Fruit fly (Drosophila melanogaster) whole organism, embryonic: ENCODE results near the gene Dif.
A peak's percentile ranks its signal among the peaks of the same experiment; 100 is the strongest.

Source experiments
- Abd-B ChIP-seq: fragments of 200-800 bp; sonication (Bioruptor generic); optimal IDR thresholded peaks from 2 replicates; lab custom pipeline; 2018; ENCODE audit warnings: missing biosample characterization, mild to moderate bottlenecking, missing genetic modification characterization, moderate library complexity
- CG10979 ChIP-seq: fragments of 200-800 bp; sonication (Bioruptor generic); optimal IDR thresholded peaks from 2 replicates; lab custom pipeline; 2018; ENCODE audit warnings: missing biosample characterization, mild to moderate bottlenecking, missing genetic modification characterization, moderate library complexity
- CG11085 ChIP-seq: fragments of 200-800 bp; sonication (Bioruptor generic); IDR thresholded peaks from 2 replicates; pipeline ENCODE4 v1.3.6; 2022; ENCODE audit warnings: missing biosample characterization, missing genetic modification characterization
- CG11695 ChIP-seq: fragments of 200-800 bp; sonication (Bioruptor generic); IDR thresholded peaks from 3 replicates; pipeline ENCODE4 v1.3.6; 2022; ENCODE audit warnings: missing biosample characterization, missing genetic modification characterization
- CG12391 ChIP-seq: fragments of 200-800 bp; sonication (Bioruptor generic); optimal IDR thresholded peaks from 3 replicates; lab custom pipeline; 2018; ENCODE audit warnings: missing biosample characterization, mild to moderate bottlenecking, missing genetic modification characterization, moderate library complexity
- CG13296 ChIP-seq: fragments of 200-800 bp; sonication (Bioruptor generic); optimal IDR thresholded peaks from 3 replicates; lab custom pipeline; 2018; ENCODE audit warnings: missing biosample characterization, mild to moderate bottlenecking, missing genetic modification characterization
- CG14710 ChIP-seq: fragments of 200-800 bp; sonication (Bioruptor generic); optimal IDR thresholded peaks from 3 replicates; lab custom pipeline; 2019; ENCODE audit warnings: missing biosample characterization, mild to moderate bottlenecking, missing genetic modification characterization, moderate library complexity
- CG15514 ChIP-seq: fragments of 200-800 bp; sonication (Bioruptor generic); optimal IDR thresholded peaks from 3 replicates; lab custom pipeline; 2017; ENCODE audit warnings: missing biosample characterization, missing genetic modification characterization, mild to moderate bottlenecking, moderate library complexity, missing genetic modification reagents
- CG16863 ChIP-seq: fragments of 200-800 bp; sonication (Bioruptor generic); optimal IDR thresholded peaks from 3 replicates; lab custom pipeline; 2016; ENCODE audit warnings: missing biosample characterization, missing genetic modification characterization
- CG17385 ChIP-seq: fragments of 200-800 bp; sonication (Bioruptor generic); optimal IDR thresholded peaks from 3 replicates; lab custom pipeline; 2018; ENCODE audit warnings: missing biosample characterization, mild to moderate bottlenecking, missing genetic modification characterization
- CG2875 ChIP-seq: fragments of 200-800 bp; sonication (Bioruptor generic); optimal IDR thresholded peaks from 2 replicates; lab custom pipeline; 2017; ENCODE audit warnings: missing biosample characterization, mild to moderate bottlenecking, missing genetic modification characterization, missing genetic modification reagents
- CG32767 ChIP-seq: fragments of 200-800 bp; sonication (Bioruptor generic); IDR thresholded peaks from 2 replicates; pipeline ENCODE4 v1.3.6; 2022; ENCODE audit warnings: missing biosample characterization, missing genetic modification characterization
- CG7928 ChIP-seq: fragments of 200-800 bp; sonication (Bioruptor generic); optimal IDR thresholded peaks from 2 replicates; lab custom pipeline; 2017; ENCODE audit warnings: missing biosample characterization, mild to moderate bottlenecking, missing genetic modification characterization
- CG7963 ChIP-seq: fragments of 200-800 bp; sonication (Bioruptor generic); IDR thresholded peaks from 3 replicates; pipeline ENCODE4 v1.3.6; 2022; ENCODE audit warnings: missing biosample characterization, missing genetic modification characterization; ENCODE audit not compliant: partially characterized antibody
- CrebB ChIP-seq: fragments of 200-800 bp; sonication (Bioruptor generic); optimal IDR thresholded peaks from 3 replicates; lab custom pipeline; 2018; ENCODE audit warnings: missing biosample characterization, mild to moderate bottlenecking, missing genetic modification characterization
- Dll ChIP-seq: fragments of 200-800 bp; sonication (Bioruptor generic); IDR thresholded peaks from 4 replicates; pipeline ENCODE4 v1.3.6; 2022; ENCODE audit warnings: missing biosample characterization, missing genetic modification characterization; ENCODE audit not compliant: partially characterized antibody
- HLH4C ChIP-seq: fragments of 200-800 bp; sonication (Bioruptor generic); IDR thresholded peaks from 3 replicates; pipeline ENCODE4 v1.3.6; 2022; ENCODE audit warnings: missing biosample characterization, missing genetic modification characterization; ENCODE audit not compliant: partially characterized antibody
- MTF-1 ChIP-seq: fragments of 200-800 bp; sonication (Bioruptor generic); optimal IDR thresholded peaks from 2 replicates; lab custom pipeline; 2018; ENCODE audit warnings: missing biosample characterization, mild to moderate bottlenecking, missing genetic modification characterization, borderline replicate concordance
- Mes4 ChIP-seq: fragments of 200-800 bp; sonication (Bioruptor generic); optimal IDR thresholded peaks from 2 replicates; lab custom pipeline; 2016; ENCODE audit warnings: missing biosample characterization, missing genetic modification characterization
- Poxn ChIP-seq: fragments of 200-800 bp; sonication (Bioruptor generic); IDR thresholded peaks from 2 replicates; pipeline ENCODE4 v1.3.6; 2022; ENCODE audit warnings: missing biosample characterization, missing genetic modification characterization
- Sox100B ChIP-seq: fragments of 200-800 bp; sonication (Bioruptor generic); optimal IDR thresholded peaks from 3 replicates; lab custom pipeline; 2018; ENCODE audit warnings: missing biosample characterization, mild to moderate bottlenecking, missing genetic modification characterization
- Stat92E ChIP-seq, 3 experiments: fragments of >200 bp in 2 of 3; fragments of 200-800 bp in 1 of 3; sonication (Bioruptor generic) in 1 of 3; optimal IDR thresholded peaks; 2 replicates each; lab custom pipeline; 2017 to 2019; ENCODE audit warnings: missing biosample characterization in 3 of 3, missing genetic modification characterization in 3 of 3, mild to moderate bottlenecking in 1 of 3, moderate library complexity in 1 of 3
- Trl ChIP-seq, 3 experiments: fragments of >200 bp in 2 of 3; fragments of 200-800 bp in 1 of 3; sonication (Bioruptor generic) in 1 of 3; optimal IDR thresholded peaks; 2 replicates in 1 of 3; 3 replicates in 2 of 3; lab custom pipeline; 2016 to 2017; ENCODE audit warnings: missing biosample characterization in 1 of 3, missing genetic modification characterization in 1 of 3
- chif ChIP-seq, 2 experiments: fragments of 200-800 bp; sonication (Bioruptor generic); optimal IDR thresholded peaks; 3 replicates each; lab custom pipeline; 2016; ENCODE audit warnings: missing biosample characterization in 2 of 2, missing genetic modification characterization in 2 of 2
- dan ChIP-seq: fragments of 200-800 bp; sonication (Bioruptor generic); IDR thresholded peaks from 2 replicates; pipeline ENCODE4 v1.3.6; 2022; ENCODE audit warnings: missing biosample characterization, missing genetic modification characterization
- dmrt99B ChIP-seq: fragments of 200-800 bp; sonication (Bioruptor generic); optimal IDR thresholded peaks from 2 replicates; lab custom pipeline; 2018; ENCODE audit warnings: missing biosample characterization, mild to moderate bottlenecking, missing genetic modification characterization, moderate library complexity
- grau ChIP-seq: fragments of 200-800 bp; optimal IDR thresholded peaks from 3 replicates; lab custom pipeline; 2019; ENCODE audit warnings: missing biosample characterization, mild to moderate bottlenecking, missing genetic modification characterization, moderate library complexity
- gsb-n ChIP-seq: fragments of 200-800 bp; sonication (Bioruptor generic); optimal IDR thresholded peaks from 3 replicates; lab custom pipeline; 2018; ENCODE audit warnings: missing biosample characterization, mild to moderate bottlenecking, missing genetic modification characterization
- inv ChIP-seq: fragments of 200-800 bp; sonication (Bioruptor generic); IDR thresholded peaks from 2 replicates; pipeline ENCODE4 v1.3.6; 2022; ENCODE audit warnings: missing biosample characterization, missing genetic modification characterization; ENCODE audit not compliant: partially characterized antibody
- jumu ChIP-seq: fragments of 200-800 bp; sonication (Bioruptor generic); optimal IDR thresholded peaks from 3 replicates; lab custom pipeline; 2016; ENCODE audit warnings: missing biosample characterization, missing genetic modification characterization
- kay ChIP-seq: fragments of 200-800 bp; sonication (Bioruptor generic); optimal IDR thresholded peaks from 2 replicates; lab custom pipeline; 2016; ENCODE audit warnings: missing biosample characterization, missing genetic modification characterization
- lab ChIP-seq: fragments of 200-800 bp; sonication (Bioruptor generic); optimal IDR thresholded peaks from 3 replicates; lab custom pipeline; 2017; ENCODE audit warnings: missing biosample characterization, missing genetic modification characterization, mild to moderate bottlenecking, moderate library complexity, missing genetic modification reagents
- nerfin-2 ChIP-seq: fragments of 200-800 bp; sonication (Bioruptor generic); IDR thresholded peaks from 2 replicates; pipeline ENCODE4 v1.3.6; 2022; ENCODE audit warnings: missing biosample characterization, missing genetic modification characterization; ENCODE audit not compliant: partially characterized antibody
- prd ChIP-seq, 3 experiments: fragments of >200 bp in 2 of 3; fragments of 200-800 bp in 1 of 3; sonication (Bioruptor generic) in 1 of 3; optimal IDR thresholded peaks in 2 of 3; IDR thresholded peaks in 1 of 3; 2 replicates in 2 of 3; 3 replicates in 1 of 3; pipeline versions ENCODE4 v1.3.6 to Lab custom; 2017 to 2022; ENCODE audit warnings: missing biosample characterization in 1 of 3, missing genetic modification characterization in 1 of 3
- pros ChIP-seq: fragments of 200-800 bp; sonication (Bioruptor generic); optimal IDR thresholded peaks from 3 replicates; lab custom pipeline; 2019; ENCODE audit warnings: missing biosample characterization, mild to moderate bottlenecking, missing genetic modification characterization, moderate library complexity
- pzg ChIP-seq: fragments of 200-800 bp; sonication (Bioruptor generic); optimal IDR thresholded peaks from 3 replicates; lab custom pipeline; 2018; ENCODE audit warnings: missing biosample characterization, mild to moderate bottlenecking, missing genetic modification characterization, moderate library complexity
- repo ChIP-seq: fragments of 200-800 bp; sonication (Bioruptor generic); optimal IDR thresholded peaks from 2 replicates; lab custom pipeline; 2016; ENCODE audit warnings: missing biosample characterization, missing genetic modification characterization
- run ChIP-seq: fragments of 200-800 bp; sonication (Bioruptor generic); optimal IDR thresholded peaks from 3 replicates; lab custom pipeline; 2018; ENCODE audit warnings: missing biosample characterization, mild to moderate bottlenecking, missing genetic modification characterization
- sisA ChIP-seq: fragments of 200-800 bp; sonication (Bioruptor generic); IDR thresholded peaks from 2 replicates; pipeline ENCODE4 v1.3.6; 2022; ENCODE audit warnings: missing biosample characterization, missing genetic modification characterization
- sob ChIP-seq: fragments of 200-800 bp; sonication (Bioruptor generic); IDR thresholded peaks from 2 replicates; pipeline ENCODE4 v1.3.6; 2022; ENCODE audit warnings: missing biosample characterization, missing genetic modification characterization
- sug ChIP-seq: fragments of 200-800 bp; optimal IDR thresholded peaks from 2 replicates; lab custom pipeline; 2019; ENCODE audit warnings: missing biosample characterization, mild to moderate bottlenecking, missing genetic modification characterization, moderate library complexity
- tap ChIP-seq: fragments of 200-800 bp; optimal IDR thresholded peaks from 3 replicates; lab custom pipeline; 2019; ENCODE audit warnings: missing biosample characterization, mild to moderate bottlenecking, missing genetic modification characterization, moderate library complexity
- tna ChIP-seq: fragments of 200-800 bp; sonication (Bioruptor generic); IDR thresholded peaks from 2 replicates; pipeline ENCODE4 v1.3.6; 2022; ENCODE audit warnings: missing biosample characterization, missing genetic modification characterization; ENCODE audit not compliant: partially characterized antibody
- trh ChIP-seq: fragments of 200-800 bp; sonication (Bioruptor generic); optimal IDR thresholded peaks from 2 replicates; lab custom pipeline; 2016; ENCODE audit warnings: missing biosample characterization, missing genetic modification characterization
- unc-4 ChIP-seq: fragments of 200-800 bp; sonication (Bioruptor generic); IDR thresholded peaks from 2 replicates; pipeline ENCODE4 v1.3.6; 2022; ENCODE audit warnings: missing biosample characterization, missing genetic modification characterization; ENCODE audit not compliant: partially characterized antibody
- zfh1 ChIP-seq: fragments of 200-800 bp; sonication (Bioruptor generic); IDR thresholded peaks from 3 replicates; pipeline ENCODE4 v1.3.6; 2022; ENCODE audit warnings: missing biosample characterization, missing genetic modification characterization

Dif gene

DNA sequence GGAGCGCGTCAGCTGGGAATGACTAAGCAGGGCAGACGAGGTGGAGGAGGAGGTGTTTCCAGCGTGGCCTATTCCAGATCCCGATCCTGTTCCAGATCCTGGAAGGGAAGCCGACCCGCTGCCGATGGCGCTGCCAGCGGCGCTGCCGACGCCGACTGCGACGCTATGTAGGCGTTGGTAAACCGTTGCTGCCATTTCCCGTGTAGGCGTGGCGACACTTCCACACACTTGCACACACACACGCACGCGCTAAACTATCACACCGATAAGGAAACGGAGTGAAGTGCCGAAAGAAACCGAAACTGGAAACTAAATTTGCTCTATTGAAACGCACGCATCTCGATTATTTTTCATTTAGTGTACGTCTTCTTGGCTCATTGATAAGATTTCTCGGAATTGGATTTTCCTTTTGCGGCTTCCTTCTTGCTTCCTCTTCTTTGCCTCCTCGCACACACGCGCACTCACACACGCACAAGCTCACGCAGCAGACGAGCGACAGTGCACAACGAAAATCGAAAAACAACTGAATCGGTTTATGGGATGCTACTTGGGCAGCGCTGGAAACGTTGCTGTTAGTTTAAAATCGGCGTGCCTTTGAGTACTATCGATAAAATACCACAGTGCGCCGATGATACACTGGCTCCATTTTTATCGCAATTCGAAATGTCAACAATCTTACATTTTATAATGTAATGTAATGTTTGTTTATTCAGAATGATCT lies 49.2 kb downstream of the Dif start, which contains the start of gene Lrch (continued):
- TF ChIP-seq kay (no peak), sob (GFP tag; lab: Robert Waterston, UW) (peak; percentile 53; the same call in 1 of the 2 replicates), CG14710 (tag; lab: Kevin White, UChicago) (peak; percentile 2), run (tag; lab: Kevin White, UChicago) (no peak), CrebB (peak; percentile 51), Dll (GFP tag; lab: Robert Waterston, UW) (peak; percentile 72; the same call in 3 of the 4 replicates), prd (optimal IDR thresholded peaks at IDR 0.05; lab: Kevin White, UChicago) (no peak), prd (GFP tag; IDR thresholded peaks at IDR 0.05; lab: Robert Waterston, UW) (peak; percentile 30; the same call in 1 of the 3 replicates), CG7963 (peak; percentile 87), trh (GFP tag; lab: Kevin White, UChicago) (no peak), CG13296 (peak; percentile 21), repo (GFP tag; lab: Kevin White, UChicago) (peak; percentile 14), CG2875 (GFP tag; lab: Kevin White, UChicago) (no peak), inv (GFP tag; lab: Robert Waterston, UW) (peak; percentile 60), pzg (GFP tag; lab: Kevin White, UChicago) (peak; percentile 50), HLH4C (GFP tag; lab: Robert Waterston, UW) (peak; percentile 71), lab (GFP tag; lab: Kevin White, UChicago) (peak; percentile 74), CG15514 (GFP tag; lab: Kevin White, UChicago) (peak; percentile 38), CG17385 (GFP tag; lab: Kevin White, UChicago) (peak; percentile 93), Poxn (GFP tag; lab: Robert Waterston, UW) (no peak), chif (GFP tag; optimal IDR thresholded peaks at IDR 0.05; lab: Kevin White, UChicago) (no peak), Stat92E (GFP tag; optimal IDR thresholded peaks at IDR 0.05; lab: Kevin White, UChicago) (peak in 1 of 3 experiments; percentile 98), tna (GFP tag; lab: Robert Waterston, UW) (peak; percentile 81), Trl (optimal IDR thresholded peaks at IDR 0.05; lab: Kevin White, UChicago) (no peak), Trl (GFP tag; optimal IDR thresholded peaks at IDR 0.05; lab: Kevin White, UChicago) (peak; percentile 35), Mes4 (GFP tag; lab: Kevin White, UChicago) (peak; percentile 21), sisA (no peak), grau (tag; lab: Kevin White, UChicago) (peak; percentile 14), jumu (GFP tag; lab: Kevin White, UChicago) (no peak), CG7928 (GFP tag; lab: Kevin White, UChicago) (no peak), gsb-n (tag; lab: Kevin White, UChicago) (peak; percentile 39), CG10979 (tag; lab: Kevin White, UChicago) (peak; percentile 22), dmrt99B (tag; lab: Kevin White, UChicago) (peak; percentile 13), pros (GFP tag; lab: Kevin White, UChicago) (peak; percentile 83), Abd-B (GFP tag; lab: Kevin White, UChicago) (no peak), CG12391 (tag; lab: Kevin White, UChicago) (no peak), unc-4 (GFP tag; lab: Robert Waterston, UW) (peak; percentile 67), zfh1 (GFP tag; lab: Robert Waterston, UW) (0 out of 3 replicates have a peak, but pooled peaks have one; percentile 9), CG11085 (GFP tag; lab: Robert Waterston, UW) (no peak), CG32767 (peak; percentile 36; the same call in 1 of the 2 replicates), CG11695 (GFP tag; lab: Robert Waterston, UW) (0 out of 3 replicates have a peak, but pooled peaks have one; percentile 26), dan (GFP tag; lab: Robert Waterston, UW) (no peak), MTF-1 (GFP tag; lab: Kevin White, UChicago) (peak; percentile 55), tap (tag; lab: Kevin White, UChicago) (peak; percentile 51), Sox100B (GFP tag; lab: Kevin White, UChicago) (no peak), CG16863 (GFP tag; lab: Kevin White, UChicago) (no peak), sug (tag; lab: Kevin White, UChicago) (peak; percentile 51), nerfin-2 (GFP tag; lab: Robert Waterston, UW) (peak; percentile 75)
